Fruit fly (Drosophila melanogaster): Measurements from ENCODE around the gene Taf10.

dm6 chr2L:2771676-2772075 lies 4.0 kb downstream of the Taf10 start, which contains the start of gene CG15399:
- TF ChIP-seq fd85E (GFP tag; optimal IDR thresholded peaks at IDR 0.05) (no peak), pdm3 (GFP tag; optimal IDR thresholded peaks at IDR 0.05) (no peak), cyc (GFP tag; optimal IDR thresholded peaks at IDR 0.05) (no peak), Blimp-1 (GFP tag; optimal IDR thresholded peaks at IDR 0.05) (no peak), ss (GFP tag; optimal IDR thresholded peaks at IDR 0.05) (no peak)
